Fruit fly (Drosophila melanogaster) whole organism, wandering third instar larva: Measurements from ENCODE around the gene Eip78C.

Source experiments
- CG32264 ChIP-seq: fragments of 200-800 bp; sonication (Bioruptor generic); optimal IDR thresholded peaks from 2 replicates; lab custom pipeline; 2016; ENCODE audit warnings: missing biosample characterization, missing genetic modification characterization
- CG9705 ChIP-seq: fragments of 200-800 bp; sonication (Bioruptor generic); optimal IDR thresholded peaks from 2 replicates; lab custom pipeline; 2018; ENCODE audit warnings: missing biosample characterization, mild to moderate bottlenecking, missing genetic modification characterization
- CrebA ChIP-seq: fragments of 200-800 bp; sonication (Bioruptor generic); optimal IDR thresholded peaks from 2 replicates; lab custom pipeline; 2016; ENCODE audit warnings: missing biosample characterization, mild to moderate bottlenecking, missing genetic modification characterization, borderline replicate concordance
- Dfd ChIP-seq: fragments of >200 bp; optimal IDR thresholded peaks from 2 replicates; lab custom pipeline; 2017; ENCODE audit warnings: missing biosample characterization, missing genetic modification characterization
- Dif ChIP-seq: fragments of 200-275, 200-300 bp; sonication (Bioruptor generic); optimal IDR thresholded peaks from 2 replicates; lab custom pipeline; 2018; ENCODE audit warnings: missing biosample characterization, missing genetic modification characterization; ENCODE audit not compliant: partially characterized antibody
- HLH106 ChIP-seq: fragments of 200-800 bp; optimal IDR thresholded peaks from 3 replicates; lab custom pipeline; 2019; ENCODE audit warnings: missing biosample characterization, mild to moderate bottlenecking, missing genetic modification characterization, moderate library complexity
- Hnf4 ChIP-seq: fragments of 200-800 bp; sonication (Bioruptor generic); optimal IDR thresholded peaks from 2 replicates; lab custom pipeline; 2016; ENCODE audit warnings: missing biosample characterization, mild to moderate bottlenecking, missing genetic modification characterization
- Hr78 ChIP-seq: fragments of >200 bp; optimal IDR thresholded peaks from 2 replicates; lab custom pipeline; 2017; ENCODE audit warnings: missing biosample characterization, missing genetic modification characterization
- Hr83 ChIP-seq: fragments of 200-300 bp; sonication (Bioruptor generic); optimal IDR thresholded peaks from 2 replicates; lab custom pipeline; 2016; ENCODE audit warnings: missing biosample characterization, mild to moderate bottlenecking, missing genetic modification characterization, moderate library complexity; ENCODE audit not compliant: poor library complexity, severe bottlenecking
- Jra ChIP-seq: sonication (Bioruptor generic); optimal IDR thresholded peaks from 2 replicates; lab custom pipeline; 2016; ENCODE audit warnings: missing biosample characterization, missing genetic modification characterization
- Myc ChIP-seq: fragments of >200 bp; optimal IDR thresholded peaks from 2 replicates; lab custom pipeline; 2017
- N ChIP-seq: fragments of >200 bp; optimal IDR thresholded peaks from 2 replicates; lab custom pipeline; 2018; ENCODE audit warnings: missing biosample characterization, missing external identifiers, missing genetic modification characterization
- OdsH ChIP-seq: fragments of 200-800 bp; sonication (Bioruptor generic); optimal IDR thresholded peaks from 2 replicates; lab custom pipeline; 2016; ENCODE audit warnings: missing biosample characterization, mild to moderate bottlenecking, missing genetic modification characterization
- Rel ChIP-seq, 2 experiments: fragments of 200-800 bp; sonication (Bioruptor generic) in 1 of 2; optimal IDR thresholded peaks; 2 replicates in 1 of 2; 3 replicates in 1 of 2; lab custom pipeline; 2016 to 2019; ENCODE audit warnings: mild to moderate bottlenecking in 2 of 2, missing biosample characterization in 2 of 2, missing genetic modification characterization in 2 of 2, moderate library complexity in 1 of 2
- Sp1 ChIP-seq: fragments of 200-800 bp; sonication (Bioruptor generic); optimal IDR thresholded peaks from 3 replicates; lab custom pipeline; 2019; ENCODE audit warnings: missing biosample characterization, mild to moderate bottlenecking, missing genetic modification characterization, moderate library complexity
- Vsx2 ChIP-seq: fragments of 200-300, 225-300 bp; sonication (Bioruptor generic); optimal IDR thresholded peaks from 2 replicates; lab custom pipeline; 2018; ENCODE audit warnings: missing biosample characterization, missing genetic modification characterization; ENCODE audit not compliant: partially characterized antibody
- br ChIP-seq: fragments of 200-800 bp; sonication (Bioruptor generic); optimal IDR thresholded peaks from 2 replicates; lab custom pipeline; 2016; ENCODE audit warnings: missing biosample characterization, missing genetic modification characterization
- brk ChIP-seq: fragments of 200-800 bp; sonication (Bioruptor generic); optimal IDR thresholded peaks from 2 replicates; lab custom pipeline; 2016; ENCODE audit warnings: missing biosample characterization, mild to moderate bottlenecking, missing genetic modification characterization
- dmrt93B ChIP-seq: fragments of 200-800 bp; sonication (Bioruptor generic); optimal IDR thresholded peaks from 2 replicates; lab custom pipeline; 2018; ENCODE audit warnings: missing biosample characterization, mild to moderate bottlenecking, missing genetic modification characterization
- dsf ChIP-seq: sonication (Bioruptor generic); optimal IDR thresholded peaks from 2 replicates; lab custom pipeline; 2016; ENCODE audit warnings: missing biosample characterization, missing genetic modification characterization, borderline replicate concordance
- ey ChIP-seq: fragments of 200-800 bp; sonication (Bioruptor generic); optimal IDR thresholded peaks from 2 replicates; lab custom pipeline; 2016; ENCODE audit warnings: missing biosample characterization, missing genetic modification characterization
- foxo ChIP-seq, 2 experiments: fragments of 200-800 bp; sonication (Bioruptor generic); optimal IDR thresholded peaks; 2 replicates in 1 of 2; 3 replicates in 1 of 2; lab custom pipeline; 2016 to 2017; ENCODE audit warnings: missing biosample characterization in 2 of 2, missing genetic modification characterization in 2 of 2
- fru ChIP-seq: fragments of 200-800 bp; sonication (Bioruptor generic); optimal IDR thresholded peaks from 3 replicates; lab custom pipeline; 2016; ENCODE audit warnings: missing biosample characterization, mild to moderate bottlenecking, missing genetic modification characterization
- h ChIP-seq: fragments of 200-800 bp; sonication (Bioruptor generic); optimal IDR thresholded peaks from 3 replicates; lab custom pipeline; 2016; ENCODE audit warnings: missing biosample characterization, mild to moderate bottlenecking, missing genetic modification characterization
- jim ChIP-seq: fragments of 175-275, 200-325 bp; sonication (Bioruptor generic); optimal IDR thresholded peaks from 2 replicates; lab custom pipeline; 2016; ENCODE audit warnings: missing biosample characterization, mild to moderate bottlenecking, missing genetic modification characterization
- lola ChIP-seq: fragments of >200 bp; optimal IDR thresholded peaks from 2 replicates; lab custom pipeline; 2017; ENCODE audit warnings: missing biosample characterization, missing genetic modification characterization
- pan ChIP-seq: fragments of >200 bp; optimal IDR thresholded peaks from 2 replicates; lab custom pipeline; 2017
- psq ChIP-seq: fragments of 200-800 bp; sonication (Bioruptor generic); optimal IDR thresholded peaks from 3 replicates; lab custom pipeline; 2017; ENCODE audit warnings: missing biosample characterization, mild to moderate bottlenecking, missing genetic modification characterization, moderate library complexity
- rgr ChIP-seq: fragments of 200-800 bp; sonication (Bioruptor generic); optimal IDR thresholded peaks from 3 replicates; lab custom pipeline; 2016; ENCODE audit warnings: missing biosample characterization, mild to moderate bottlenecking, missing genetic modification characterization
- sage ChIP-seq: fragments of 200-800 bp; sonication (Bioruptor generic); optimal IDR thresholded peaks from 2 replicates; lab custom pipeline; 2016; ENCODE audit warnings: missing biosample characterization, mild to moderate bottlenecking, missing genetic modification characterization
- sv ChIP-seq: fragments of 200-800 bp; sonication (Bioruptor generic); optimal IDR thresholded peaks from 3 replicates; lab custom pipeline; 2016; ENCODE audit warnings: missing biosample characterization, missing genetic modification characterization
- tai ChIP-seq: sonication (Bioruptor generic); optimal IDR thresholded peaks from 2 replicates; lab custom pipeline; 2016; ENCODE audit warnings: missing biosample characterization, missing genetic modification characterization
- usp ChIP-seq: fragments of >200 bp; optimal IDR thresholded peaks from 2 replicates; lab custom pipeline; 2017; ENCODE audit warnings: missing biosample characterization, missing genetic modification characterization
- woc ChIP-seq: sonication (Bioruptor generic); optimal IDR thresholded peaks from 2 replicates; lab custom pipeline; 2016; ENCODE audit warnings: missing biosample characterization, mild to moderate bottlenecking, missing genetic modification characterization

The Eip78C gene

dm6 chr3L:21226309-21226708 lies at the start of gene Eip78C:
TSS of gene Eip78C (plus strand) at chr3L:21226609.
- TF ChIP-seq usp (GFP tag; lab: Kevin White, UChicago): no peak
- TF ChIP-seq Rel (GFP tag; optimal IDR thresholded peaks at IDR 0.05; lab: Kevin White, UChicago): no peak
- no peak for TF ChIP-seq Rel (tag; optimal IDR thresholded peaks at IDR 0.05; lab: Kevin White, UChicago)
- no peak for TF ChIP-seq Jra (GFP tag; lab: Kevin White, UChicago)
- TF ChIP-seq dsf (GFP tag; lab: Kevin White, UChicago): no peak
- no peak for TF ChIP-seq Myc (lab: Kevin White, UChicago)
- no peak for TF ChIP-seq sv (GFP tag; lab: Kevin White, UChicago)
- no peak for TF ChIP-seq foxo (GFP tag; optimal IDR thresholded peaks at IDR 0.05; lab: Kevin White, UChicago)
- no peak for TF ChIP-seq dmrt93B (GFP tag; lab: Kevin White, UChicago)
- no peak for TF ChIP-seq HLH106 (tag; lab: Kevin White, UChicago)
- TF ChIP-seq h: no peak
- no peak for TF ChIP-seq CG32264 (GFP tag; lab: Kevin White, UChicago)
- TF ChIP-seq Hr83 (GFP tag; lab: Kevin White, UChicago): no peak
- TF ChIP-seq Hr78: no peak
- TF ChIP-seq woc (GFP tag; lab: Kevin White, UChicago): no peak
- no peak for TF ChIP-seq rgr (GFP tag; lab: Kevin White, UChicago)

dm6 chr3L:21176935-21177581 lies 49.4 kb upstream of the Eip78C start:
- TF ChIP-seq sv (GFP tag; lab: Kevin White, UChicago) (peak; percentile 53), Dif (GFP tag; lab: Kevin White, UChicago) (no peak), OdsH (GFP tag; lab: Kevin White, UChicago) (peak; percentile 66), sage (GFP tag; lab: Kevin White, UChicago) (no peak), psq (no peak), woc (GFP tag; lab: Kevin White, UChicago) (peak; percentile 31), fru (GFP tag; lab: Kevin White, UChicago) (peak; percentile 62), jim (GFP tag; lab: Kevin White, UChicago) (no peak), brk (GFP tag; lab: Kevin White, UChicago) (peak; percentile 38), Sp1 (GFP tag; lab: Kevin White, UChicago) (peak; percentile 41), rgr (GFP tag; lab: Kevin White, UChicago) (peak; percentile 77), h (peak; percentile 73), Hnf4 (GFP tag; lab: Kevin White, UChicago) (no peak), ey (GFP tag; lab: Kevin White, UChicago) (peak; percentile 61), N (no peak), br (peak; percentile 47), dmrt93B (GFP tag; lab: Kevin White, UChicago) (peak; percentile 19), lola (GFP tag; lab: Kevin White, UChicago) (no peak), Hr83 (GFP tag; lab: Kevin White, UChicago) (no peak), foxo (GFP tag; optimal IDR thresholded peaks at IDR 0.05; lab: Kevin White, UChicago) (peak in 1 of 2 experiments; percentile 68), HLH106 (tag; lab: Kevin White, UChicago) (peak; percentile 64), Hr78 (no peak), dsf (GFP tag; lab: Kevin White, UChicago) (no peak), pan (lab: Kevin White, UChicago) (no peak)

- TF ChIP-seq CG9705 (GFP tag; lab: Kevin White, UChicago): no peak
- no peak for TF ChIP-seq usp (GFP tag; lab: Kevin White, UChicago)
- TF ChIP-seq HLH106 (tag; lab: Kevin White, UChicago): no peak
- TF ChIP-seq Jra (GFP tag; lab: Kevin White, UChicago): no peak
- TF ChIP-seq psq: no peak
- TF ChIP-seq CrebA (GFP tag; lab: Kevin White, UChicago): no peak
- TF ChIP-seq tai (GFP tag; lab: Kevin White, UChicago): no peak
- no peak for TF ChIP-seq Dfd (GFP tag; lab: Kevin White, UChicago)
- TF ChIP-seq Vsx2 (GFP tag; lab: Kevin White, UChicago): no peak
- no peak for TF ChIP-seq h
- TF ChIP-seq, all 38 proteins: peak for 0
Observed at dm6 chr3L:21185622-21186021, 40.8 kb upstream of the Eip78C start.
